Fruit fly (Drosophila melanogaster) ovary, adult (tissue): Measurements from ENCODE around the gene CG13365.
"Not testable (repeated sequence)": the region's sequence is repeated elsewhere in the genome, so short reads cannot be mapped to it uniquely, and the experiment has no call there.

Experiments
- CG17801 ChIP-seq: fragments of 200-800 bp; optimal IDR thresholded peaks from 2 replicates; lab custom pipeline; 2019; ENCODE audit warnings: missing biosample characterization, mild to moderate bottlenecking, missing genetic modification characterization, moderate library complexity; ENCODE audit not compliant: partially characterized antibody

CG13365 gene

dm6 chrX:621132-621555 lies at the start of gene CG13365, which contains the start of gene Vsp37A:
CG13365 (minus strand) TSS chrX:621215.
Vsp37A (plus strand) TSS chrX:621530.
- peak; percentile 5 for TF ChIP-seq CG17801 (GFP tag; lab: Kevin White, UChicago)

- TF ChIP-seq CG17801 (GFP tag; lab: Kevin White, UChicago) = peak; percentile 45
Observed at dm6 chrX:658021-658420, 37.0 kb upstream of the CG13365 start.

DNA sequence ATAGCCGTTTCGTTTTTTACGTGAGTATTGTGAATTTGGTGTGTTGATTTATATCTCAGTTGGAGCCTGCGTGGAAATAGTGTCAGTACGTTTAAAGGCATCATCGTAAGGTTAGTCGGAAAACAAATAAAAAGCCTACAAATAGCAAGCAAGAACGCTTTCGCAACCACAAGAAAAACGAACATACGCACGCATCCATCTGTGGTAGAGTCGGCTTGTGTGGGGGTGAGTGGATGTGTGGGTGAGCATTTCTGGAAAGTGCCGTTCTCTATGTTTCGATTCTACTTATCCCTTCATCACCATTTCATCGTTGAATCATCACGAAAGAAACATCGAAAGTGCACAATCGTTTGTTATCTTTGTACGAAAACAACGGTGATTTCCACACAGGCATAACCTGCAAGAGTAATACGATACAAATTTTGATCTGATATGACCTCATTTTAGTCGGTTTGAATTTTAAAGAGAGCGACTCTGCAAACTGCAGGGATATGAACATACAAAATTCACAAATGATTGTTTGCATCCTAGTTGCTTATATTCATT lies 35.4 kb upstream of the CG13365 start:
- TF ChIP-seq CG17801 (GFP tag; lab: Kevin White, UChicago) = peak; percentile 10

DNA sequence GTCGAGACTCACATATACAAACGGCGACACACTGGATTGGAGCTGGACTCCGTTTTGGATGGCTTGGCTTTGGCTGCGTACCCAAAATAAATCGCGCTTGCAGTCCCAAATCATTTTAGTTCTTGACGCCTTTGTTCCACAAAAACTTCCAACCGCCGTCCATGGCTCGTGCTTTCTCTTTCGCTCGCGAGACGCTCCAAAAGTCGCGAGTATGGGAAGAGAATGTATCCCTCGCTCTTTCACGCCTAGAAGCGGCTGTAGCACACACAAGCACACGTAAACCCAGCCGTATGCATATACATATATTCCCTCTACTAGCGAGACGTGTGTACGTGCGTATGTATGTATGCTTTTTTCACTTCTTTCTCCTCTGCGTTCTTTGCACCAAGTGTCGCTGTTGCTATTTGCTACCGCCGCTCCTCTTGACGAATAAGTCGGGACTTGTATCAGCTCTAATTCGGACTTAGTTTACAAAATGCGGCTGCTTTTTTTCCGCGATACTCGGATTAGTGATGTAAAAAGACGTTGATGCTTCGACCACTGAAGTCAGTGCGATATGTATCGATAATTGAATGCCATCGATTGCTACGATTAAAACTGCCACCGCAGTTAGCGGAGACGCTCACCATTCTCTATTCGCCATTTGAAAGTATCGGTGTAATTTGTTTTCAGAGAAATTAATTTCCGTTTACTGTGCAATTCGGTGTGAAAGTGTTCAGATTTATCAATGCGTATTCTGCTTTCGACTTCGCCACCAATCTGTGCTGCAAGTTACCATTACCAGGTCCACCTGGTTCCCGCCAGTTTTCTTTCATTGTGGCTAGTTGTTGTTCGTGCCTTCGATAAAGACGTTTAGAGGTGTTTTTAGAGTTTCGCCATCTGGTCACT lies 34.7 kb upstream of the CG13365 start, which contains the start of the genes Hmt4-20 and SkpA:
Gene Hmt4-20, minus strand, starts transcription at position 542 of the 888 bp plus-strand sequence.
Gene SkpA, plus strand, starts transcription at position 623 of the 888 bp plus-strand sequence.
- TF ChIP-seq CG17801 (GFP tag; lab: Kevin White, UChicago) = peak; percentile 16

dm6 chrX:654949-655348 lies 33.9 kb upstream of the CG13365 start:
- peak; percentile 97 for TF ChIP-seq CG17801 (GFP tag; lab: Kevin White, UChicago)

DNA sequence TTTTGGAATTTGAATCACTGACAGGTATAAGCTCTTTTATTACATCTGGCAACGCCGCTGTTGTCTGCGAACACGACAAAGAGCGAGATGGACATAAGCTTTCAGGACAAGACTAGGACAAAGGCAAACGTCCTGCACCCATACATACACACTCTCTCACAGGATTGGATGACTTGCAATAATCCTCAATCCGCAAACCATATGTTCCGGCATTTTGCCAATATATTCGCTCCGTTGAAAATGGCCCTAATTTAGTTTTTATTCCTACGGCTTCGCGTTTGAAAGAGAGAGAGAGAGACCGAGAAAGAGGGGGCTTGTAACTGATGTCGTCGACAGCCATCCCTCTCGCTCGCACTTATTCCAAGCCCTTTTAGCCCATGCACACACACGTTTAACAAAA lies 33.2 kb upstream of the CG13365 start:
- TF ChIP-seq CG17801 (GFP tag; lab: Kevin White, UChicago) = no peak

DNA sequence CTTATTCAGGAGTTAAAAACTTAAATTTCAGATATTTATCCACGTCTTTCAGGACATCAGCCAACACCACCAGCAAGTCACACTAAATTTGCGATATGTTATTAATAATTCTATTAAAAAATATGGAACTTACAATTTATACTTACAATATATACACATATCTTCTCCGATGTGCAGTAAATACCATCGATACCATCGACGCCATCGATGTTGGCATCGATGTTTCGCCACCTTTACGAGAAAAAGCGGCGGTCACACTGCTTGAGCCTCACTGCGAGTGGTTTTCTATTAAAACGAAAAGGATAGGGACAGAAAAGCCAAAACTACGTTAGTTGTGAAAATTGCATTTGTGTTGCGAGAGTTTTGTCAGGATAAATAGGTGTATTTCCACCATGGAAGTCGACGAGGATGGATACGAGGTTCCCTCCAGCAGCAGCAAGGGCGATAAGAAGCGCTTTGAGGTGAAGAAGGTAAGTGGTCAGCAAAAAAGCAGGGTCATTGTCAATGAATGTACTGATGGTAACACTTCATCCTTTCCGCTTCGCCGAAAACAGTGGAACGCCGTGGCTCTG lies 26.1 kb upstream of the CG13365 start, which contains the start of gene Roc1a:
Gene Roc1a, plus strand, starts transcription at position 249 of the 572 bp plus-strand sequence.
- TF ChIP-seq CG17801 (GFP tag; lab: Kevin White, UChicago) = no peak

dm6 chrX:646395-647009 lies 25.5 kb upstream of the CG13365 start:
- TF ChIP-seq CG17801 (GFP tag; lab: Kevin White, UChicago) = no peak

- not testable (repeated sequence) for TF ChIP-seq CG17801 (GFP tag; lab: Kevin White, UChicago)
Observed at dm6 chrX:644461-644860, 23.4 kb upstream of the CG13365 start, which contains the start of gene CG13367. CG13367 (plus strand) TSS chrX:644761.

DNA sequence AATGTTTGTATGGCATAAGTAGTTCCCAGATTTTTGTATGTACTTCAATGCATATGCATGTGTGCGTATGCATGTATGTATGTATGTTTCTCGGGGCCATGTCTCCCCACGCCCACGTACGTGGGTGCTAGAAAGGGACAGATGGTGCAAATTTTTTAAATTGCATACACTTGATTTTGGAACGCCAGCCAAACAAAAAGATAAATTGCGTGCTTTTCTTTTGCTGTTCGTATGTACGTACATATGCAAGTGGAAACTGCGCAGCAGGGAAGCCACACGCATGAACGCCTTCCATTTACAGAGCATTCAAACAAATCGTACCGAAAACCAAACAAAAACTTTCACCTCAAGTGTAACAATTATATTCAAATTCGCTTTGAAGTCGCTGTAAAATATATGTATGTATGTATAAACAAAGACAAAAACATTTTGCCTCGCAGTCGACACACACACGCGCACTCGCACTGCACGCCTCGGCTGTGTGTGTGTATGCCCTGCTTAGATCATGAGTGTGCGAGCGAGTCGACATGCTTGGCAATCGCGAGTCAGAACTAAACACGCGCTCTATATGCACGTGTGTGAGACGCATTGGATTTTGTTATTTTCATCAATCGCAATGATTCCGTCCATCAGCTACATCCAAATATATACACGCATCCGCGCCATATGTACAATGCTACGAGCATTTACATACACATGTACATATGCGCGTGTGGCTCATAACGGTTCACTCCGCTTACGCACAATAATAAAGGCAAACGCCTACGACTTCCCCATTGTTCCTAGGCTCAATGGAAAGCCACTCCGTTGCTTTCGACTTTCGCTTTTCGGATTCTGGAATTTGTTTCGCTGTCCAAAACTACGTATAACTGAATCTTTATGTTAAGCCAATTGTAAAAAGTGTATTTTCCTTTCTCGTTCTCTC lies 15.9 kb upstream of the CG13365 start:
- no peak for TF ChIP-seq CG17801 (GFP tag; lab: Kevin White, UChicago)

dm6 chrX:635495-636142 lies 14.6 kb upstream of the CG13365 start, which contains the start of gene Dredd:
Dredd (minus strand) TSS chrX:635545.
- TF ChIP-seq CG17801 (GFP tag; lab: Kevin White, UChicago) = peak; percentile 55

- TF ChIP-seq CG17801 (GFP tag; lab: Kevin White, UChicago) = peak; percentile 49
Observed at dm6 chrX:629239-629821, 8.3 kb upstream of the CG13365 start, which contains the start of the genes RpL36 and Mybbp1A. RpL36 (minus strand) TSS chrX:629483. Mybbp1A (plus strand) TSS chrX:629773.
